Fruit fly (Drosophila melanogaster): ENCODE data around the gene bowl.

DNA sequence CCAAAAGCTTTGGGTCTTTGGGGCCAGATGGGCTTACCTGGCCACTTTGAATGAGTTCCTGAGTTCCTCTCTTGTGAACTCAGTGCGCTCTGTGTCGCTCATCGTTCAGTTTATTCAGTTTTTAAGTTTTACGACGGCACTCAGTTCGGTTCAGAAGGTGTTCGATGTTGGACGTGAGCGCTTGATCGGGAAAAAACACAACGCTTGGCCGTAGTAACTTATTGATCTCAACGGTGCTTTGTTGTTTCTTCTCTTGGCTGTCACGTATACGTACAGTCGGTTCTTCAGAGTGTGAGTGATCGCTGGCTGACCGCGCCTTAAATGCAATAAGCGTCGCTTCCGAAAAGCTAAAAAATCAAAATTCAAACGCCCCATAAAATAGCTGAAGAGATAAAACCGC is 15.5 kb downstream of the bowl start, which contains the start of gene bark:
- no peak for TF ChIP-seq Hr38 (GFP tag; optimal IDR thresholded peaks at IDR 0.05)
- TF ChIP-seq OdsH (GFP tag; optimal IDR thresholded peaks at IDR 0.05): no peak
- no peak for TF ChIP-seq CG7368 (GFP tag; optimal IDR thresholded peaks at IDR 0.05)
- TF ChIP-seq CG3919 (GFP tag; optimal IDR thresholded peaks at IDR 0.05): peak; percentile 59
- no peak for TF ChIP-seq CG6808 (GFP tag; optimal IDR thresholded peaks at IDR 0.05)
- TF ChIP-seq cyc (GFP tag; optimal IDR thresholded peaks at IDR 0.05): no peak
- TF ChIP-seq achi (GFP tag; optimal IDR thresholded peaks at IDR 0.05): no peak
- TF ChIP-seq salr (GFP tag; optimal IDR thresholded peaks at IDR 0.05): no peak
- TF ChIP-seq Blimp-1 (GFP tag; optimal IDR thresholded peaks at IDR 0.05): no peak
- TF ChIP-seq CG6792 (GFP tag; optimal IDR thresholded peaks at IDR 0.05): no peak
